Fruit fly (Drosophila melanogaster): Measurements from ENCODE around the gene ImpL1.

ImpL1 gene

DNA sequence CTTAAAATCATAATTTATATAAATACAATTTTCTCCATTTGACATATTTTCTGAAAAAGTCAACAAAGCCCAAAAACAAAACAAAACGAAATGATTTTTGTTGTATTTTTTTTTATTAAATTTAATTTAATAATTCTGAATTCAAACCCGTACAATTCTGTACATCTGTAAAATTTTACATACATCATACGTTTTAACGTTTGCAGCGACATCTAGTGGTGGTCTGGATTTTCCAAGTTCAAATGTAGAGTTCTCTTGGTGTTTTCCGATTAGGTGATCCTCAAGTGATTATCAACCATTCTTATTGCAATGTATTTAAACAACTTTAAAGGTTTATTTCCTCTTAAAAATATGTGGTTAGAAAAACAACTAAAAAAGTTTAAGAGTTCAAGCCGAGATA is 28.4 kb downstream of the ImpL1 start:
- no peak for TF ChIP-seq noc (tag; optimal IDR thresholded peaks at IDR 0.05)

DNA sequence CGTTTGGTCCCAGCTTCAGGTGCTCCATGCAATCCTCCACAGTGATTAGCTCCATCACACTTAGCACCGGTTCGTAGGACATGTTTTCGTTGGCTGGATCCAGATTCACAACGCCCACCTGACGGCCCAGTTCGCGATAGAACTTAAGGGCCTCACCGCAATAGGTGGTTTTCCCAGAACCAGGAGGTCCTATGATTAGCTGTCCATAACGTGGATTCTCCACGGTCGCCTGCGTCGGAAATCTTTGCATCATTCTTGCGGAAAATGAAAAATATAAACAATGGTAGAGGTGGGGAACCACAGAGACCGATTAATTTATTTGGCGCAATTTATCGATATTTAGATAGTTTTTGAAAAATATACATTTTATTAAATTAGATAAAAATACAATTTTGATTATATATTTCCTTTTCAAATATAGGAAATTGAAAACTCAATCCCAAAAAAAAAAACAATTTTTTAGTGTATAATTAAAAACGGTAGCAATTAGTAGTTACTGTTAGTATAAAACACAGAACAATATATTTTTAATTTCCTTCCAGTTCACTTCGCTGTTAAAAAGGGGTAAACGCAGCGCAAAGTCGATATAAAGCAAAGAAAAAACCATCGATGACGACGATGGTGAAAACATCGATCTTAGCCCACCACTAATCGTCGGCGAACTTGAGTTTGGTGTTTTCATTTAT is 29.8 kb downstream of the ImpL1 start, which contains the start of the genes CG10222 and flr:
CG10222 (minus strand) TSS at position 254 of the 686 bp plus-strand sequence.
flr (plus strand) TSS at position 644 of the 686 bp plus-strand sequence.
- no peak for TF ChIP-seq noc (tag; optimal IDR thresholded peaks at IDR 0.05)

DNA sequence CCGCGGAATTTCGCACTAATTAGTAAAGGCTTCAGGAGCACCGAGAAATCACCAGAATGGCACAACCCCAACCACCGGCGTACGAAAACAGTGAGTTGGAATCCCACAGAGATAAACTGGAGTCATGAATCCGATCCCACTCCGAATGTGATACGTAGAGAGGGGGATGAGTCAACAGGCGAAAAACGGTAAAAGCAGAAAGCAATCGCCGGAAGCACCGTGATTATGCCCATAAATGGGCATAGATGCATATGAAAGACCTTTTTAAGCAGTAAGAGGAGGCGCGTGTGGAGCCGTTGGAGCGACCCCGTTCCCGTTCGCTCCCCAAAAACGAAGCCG is 30.3 kb downstream of the ImpL1 start:
- TF ChIP-seq noc (tag; optimal IDR thresholded peaks at IDR 0.05), result no peak

DNA sequence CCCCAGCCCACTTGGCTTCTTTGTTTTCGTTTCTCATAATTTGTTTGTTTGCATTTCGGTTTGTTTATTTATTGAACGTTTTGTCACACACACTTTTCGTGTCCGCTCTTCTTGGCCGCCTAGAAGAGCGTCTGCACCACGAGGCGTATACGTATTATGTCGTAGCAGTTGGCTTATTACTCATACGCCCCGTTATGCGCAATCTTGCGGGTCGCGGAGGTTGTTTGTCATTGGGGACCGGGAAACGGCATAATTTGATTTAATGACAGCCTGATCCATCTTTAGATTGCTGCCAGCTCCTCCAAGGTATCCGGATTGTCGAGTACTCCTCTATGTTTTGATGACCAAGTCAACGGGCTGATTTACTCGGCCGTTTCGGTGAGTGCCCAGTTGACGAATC is 37.6 kb downstream of the ImpL1 start:
- TF ChIP-seq noc (tag; optimal IDR thresholded peaks at IDR 0.05), result no peak

DNA sequence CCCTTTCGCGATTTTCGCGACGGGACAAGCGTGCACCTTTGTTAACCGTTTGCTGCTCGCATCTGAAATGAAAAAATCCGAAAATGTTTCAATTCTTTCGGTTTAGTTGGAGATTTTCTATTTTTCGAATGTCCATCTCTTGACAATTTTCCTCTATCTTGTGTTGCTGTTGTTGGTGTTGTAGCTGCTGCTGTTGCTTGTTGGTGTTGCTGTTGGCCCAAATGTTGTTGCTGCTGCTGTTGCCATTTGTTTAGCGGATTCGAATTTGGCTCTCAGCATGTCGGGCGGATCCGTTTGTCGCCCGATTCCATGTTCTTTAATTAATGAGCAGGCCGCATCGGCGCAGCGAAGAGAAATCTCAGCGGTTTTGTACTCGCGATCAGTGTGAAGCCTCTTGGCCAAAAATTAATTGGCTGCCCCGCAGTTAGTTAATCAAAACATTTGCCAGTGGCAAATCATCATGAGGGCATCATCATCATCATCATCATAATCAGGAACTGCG is 39.8 kb downstream of the ImpL1 start, which contains the start of gene CG32121:
CG32121 (minus strand) TSS at position 51 of the 502 bp plus-strand sequence.
- TF ChIP-seq noc (tag; optimal IDR thresholded peaks at IDR 0.05), result no peak

DNA sequence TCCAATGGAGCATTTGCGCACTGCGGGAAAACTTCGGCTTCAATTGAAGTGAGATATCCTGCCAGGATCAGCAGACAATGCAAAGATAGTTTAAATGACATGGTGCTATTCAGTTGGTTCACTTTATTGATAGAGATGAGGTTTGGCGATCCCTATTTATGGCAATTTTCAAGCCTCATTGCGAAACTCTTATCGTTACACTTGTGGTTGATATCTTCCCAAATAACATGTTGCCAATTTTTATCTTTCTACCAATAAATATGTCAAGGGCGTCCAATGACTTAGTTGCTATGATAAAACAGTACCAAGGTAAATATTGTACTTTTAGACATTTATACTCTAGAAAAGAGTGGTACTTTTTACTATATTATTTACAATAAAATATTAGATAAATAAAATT is 41.5 kb downstream of the ImpL1 start, which contains the start of gene CG33263:
CG33263 (minus strand) TSS at position 101 of the 400 bp plus-strand sequence.
- no peak for TF ChIP-seq noc (tag; optimal IDR thresholded peaks at IDR 0.05)

DNA sequence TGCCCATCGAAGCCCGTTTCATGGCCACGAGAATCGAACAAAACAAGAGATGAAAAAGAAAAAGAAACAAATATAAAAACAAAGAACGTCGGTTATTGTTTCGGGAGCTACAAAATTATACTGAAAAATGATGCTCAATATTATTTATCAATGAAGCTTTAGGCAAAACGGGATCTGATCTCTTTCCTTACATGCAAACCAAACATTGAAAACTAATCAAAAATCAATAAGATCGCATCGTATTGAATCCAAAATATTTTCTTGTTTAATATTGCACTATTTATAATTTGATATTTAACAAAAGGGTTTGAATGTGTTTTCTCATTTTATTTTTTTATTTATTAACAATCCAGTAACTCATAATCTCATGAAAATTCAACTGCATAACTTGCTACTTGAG is 43.0 kb downstream of the ImpL1 start, which contains the start of gene CG14106:
CG14106 (minus strand) TSS at position 101 of the 400 bp plus-strand sequence.
- TF ChIP-seq noc (tag; optimal IDR thresholded peaks at IDR 0.05), result no peak

DNA sequence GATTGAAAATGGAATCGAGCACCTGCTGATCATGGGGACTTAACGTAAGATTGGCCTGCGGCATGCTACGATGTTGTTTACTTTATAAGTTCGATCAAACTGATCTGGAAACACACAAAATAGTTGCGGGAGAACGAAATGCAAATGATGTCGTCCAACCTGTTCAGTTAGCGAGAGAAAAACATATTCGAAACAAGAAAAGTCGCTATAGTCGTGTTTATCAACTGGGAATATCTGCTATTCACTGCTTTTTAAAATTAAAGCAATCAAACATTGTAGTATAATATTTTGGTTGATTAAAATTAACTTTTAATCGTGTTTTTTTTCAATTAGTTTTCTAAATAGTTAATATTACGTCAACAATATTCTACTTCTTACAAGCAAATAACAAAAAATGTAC is 44.0 kb downstream of the ImpL1 start, which contains the start of gene CG14105:
CG14105 (minus strand) TSS at position 101 of the 400 bp plus-strand sequence.
- TF ChIP-seq noc (tag; optimal IDR thresholded peaks at IDR 0.05), result no peak

DNA sequence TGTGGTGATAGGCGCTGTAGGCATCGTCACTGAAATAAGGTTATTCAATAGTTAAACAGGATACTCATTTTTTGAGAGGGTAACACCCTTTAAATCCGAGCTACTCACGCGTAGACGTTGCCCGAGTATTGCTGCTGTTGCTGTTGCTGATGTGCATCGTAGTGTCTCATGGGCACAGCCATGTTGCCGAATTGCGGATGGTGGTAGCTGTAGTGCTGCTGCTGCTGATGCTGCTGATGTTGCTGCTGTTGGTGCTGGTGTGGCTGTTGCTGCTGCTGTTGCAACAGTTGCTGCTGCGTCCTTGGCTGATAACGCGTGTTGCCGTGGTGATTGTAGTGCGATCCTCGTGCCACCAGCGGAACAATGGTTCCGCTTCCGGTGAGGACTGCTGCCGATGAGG is 47.6 kb downstream of the ImpL1 start:
- TF ChIP-seq noc (tag; optimal IDR thresholded peaks at IDR 0.05), result no peak

DNA sequence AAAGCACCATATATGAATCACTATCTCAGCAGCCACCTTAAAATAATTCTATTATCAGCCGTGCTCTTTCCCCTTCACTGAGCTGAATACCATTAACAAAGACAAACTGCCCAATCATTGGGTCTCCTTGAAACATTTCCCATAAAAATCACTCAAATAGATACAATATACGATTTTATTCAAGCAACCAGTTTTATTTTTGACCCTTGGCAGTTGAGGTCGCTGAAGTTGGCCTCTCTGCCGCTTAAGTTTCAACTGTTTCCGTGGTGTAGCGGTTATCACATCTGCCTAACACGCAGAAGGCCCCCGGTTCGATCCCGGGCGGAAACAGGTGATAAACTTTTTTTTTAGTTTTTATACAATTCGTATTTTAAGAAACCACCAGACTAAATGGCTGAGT is 50.2 kb downstream of the ImpL1 start:
- no peak for TF ChIP-seq noc (tag; optimal IDR thresholded peaks at IDR 0.05)

DNA sequence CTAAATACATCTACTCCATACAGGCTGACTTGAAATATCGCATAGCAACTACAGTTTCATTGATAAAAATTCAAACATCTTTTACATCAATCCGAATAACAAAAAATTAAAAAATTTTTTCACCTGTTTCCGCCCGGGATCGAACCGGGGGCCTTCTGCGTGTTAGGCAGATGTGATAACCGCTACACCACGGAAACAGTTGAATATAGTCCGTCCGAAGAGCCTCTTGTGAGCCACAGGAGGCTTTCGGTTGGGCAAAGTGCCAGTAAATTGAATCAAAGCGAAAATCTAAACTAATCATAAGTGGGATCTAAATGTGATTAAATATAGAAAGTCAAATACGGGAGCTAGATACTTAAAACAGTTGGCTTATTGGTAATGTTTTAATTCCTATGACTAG is 51.0 kb downstream of the ImpL1 start:
- TF ChIP-seq noc (tag; optimal IDR thresholded peaks at IDR 0.05), result no peak

All from whole organism, larva.